Fruit fly (Drosophila melanogaster) whole organism, wandering third instar larva: ENCODE measurements around the gene CG10435.
"Not testable (repeated sequence)": the region's sequence is repeated elsewhere in the genome, so short reads cannot be mapped to it uniquely, and the experiment has no call there.

Experiments used
- CG32264 ChIP-seq: fragments of 200-800 bp; sonication (Bioruptor generic); optimal IDR thresholded peaks from 2 replicates; lab custom pipeline; 2016; ENCODE audit warnings: missing biosample characterization, missing genetic modification characterization
- Hnf4 ChIP-seq: fragments of 200-800 bp; sonication (Bioruptor generic); optimal IDR thresholded peaks from 2 replicates; lab custom pipeline; 2016; ENCODE audit warnings: missing biosample characterization, mild to moderate bottlenecking, missing genetic modification characterization
- Myc ChIP-seq: fragments of >200 bp; optimal IDR thresholded peaks from 2 replicates; lab custom pipeline; 2017
- OdsH ChIP-seq: fragments of 200-800 bp; sonication (Bioruptor generic); optimal IDR thresholded peaks from 2 replicates; lab custom pipeline; 2016; ENCODE audit warnings: missing biosample characterization, mild to moderate bottlenecking, missing genetic modification characterization
- br ChIP-seq: fragments of 200-800 bp; sonication (Bioruptor generic); optimal IDR thresholded peaks from 2 replicates; lab custom pipeline; 2016; ENCODE audit warnings: missing biosample characterization, missing genetic modification characterization
- lola ChIP-seq: fragments of >200 bp; optimal IDR thresholded peaks from 2 replicates; lab custom pipeline; 2017; ENCODE audit warnings: missing biosample characterization, missing genetic modification characterization

- not testable (repeated sequence) for TF ChIP-seq Hnf4 (GFP tag; lab: Kevin White, UChicago); lola; br (GFP tag; lab: Kevin White, UChicago); Myc; CG32264; OdsH (GFP tag; lab: Kevin White, UChicago)
Measured at dm6 chr3R:8049373-8049772, 36.4 kb upstream of the CG10435 start, which contains the start of gene CG43061.
